In the genomic region with DNA sequence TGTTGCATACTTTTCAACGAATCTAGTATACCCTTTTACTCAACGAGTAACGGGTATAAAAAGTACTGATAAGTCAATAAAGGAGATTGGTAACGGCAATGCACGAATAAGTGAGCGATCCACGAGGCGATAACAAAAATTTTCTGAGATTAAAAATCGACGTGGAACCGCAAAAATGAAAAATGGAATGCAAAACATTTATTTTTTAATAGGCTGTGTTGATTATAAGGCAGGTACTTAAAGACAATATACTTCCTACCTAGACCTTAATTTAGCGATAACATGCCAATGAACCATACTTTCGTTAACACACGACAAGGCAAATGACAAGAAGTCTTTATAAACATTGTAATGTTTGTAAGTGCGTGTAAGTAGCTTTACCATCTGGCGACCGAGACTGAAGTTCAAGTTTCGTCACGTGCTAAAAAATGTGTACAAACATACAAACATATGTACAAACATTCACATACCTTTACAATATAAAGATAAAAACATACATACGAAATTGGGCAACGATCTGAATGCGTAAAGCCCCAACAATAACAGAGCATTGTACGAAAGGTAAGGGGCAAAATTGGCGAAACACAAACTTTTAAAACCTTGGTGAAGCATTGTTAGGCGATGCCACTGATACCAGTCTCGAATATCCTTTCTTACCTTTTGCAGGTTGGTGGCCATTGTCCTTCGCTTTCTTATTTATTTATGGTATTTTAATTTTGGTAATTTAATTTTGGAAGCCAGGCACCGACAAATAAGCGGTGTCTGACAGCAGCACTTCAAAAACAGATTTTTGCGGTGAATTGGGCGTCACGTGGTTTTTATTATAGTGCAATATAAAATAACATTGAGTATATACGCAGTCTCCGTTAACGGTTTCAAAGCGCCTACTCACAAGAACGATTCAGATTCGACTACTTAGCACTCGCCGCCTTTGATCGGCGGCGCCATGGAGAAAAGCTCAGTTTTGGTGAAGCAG, we compare ENCODE assay signal across 5 fruit fly cellular contexts.
TF ChIP-seq lines count a peak whose summit lies in the region.

No protein-coding gene starts in this region.

- TF ChIP-seq CTCF in whole organism, embryonic (GFP tag; optimal IDR thresholded peaks at IDR 0.05; lab: Kevin White, UChicago), result no peak

TF ChIP-seq in whole organism, adult, 20 proteins besides CTCF, POLR2A, EP300 and RAD21:
- TF ChIP-seq CG11617 (GFP tag; optimal IDR thresholded peaks at IDR 0.05; lab: Kevin White, UChicago) (no peak), cnc (optimal IDR thresholded peaks at IDR 0.05; lab: Kevin White, UChicago) (no peak), Mnt (GFP tag; optimal IDR thresholded peaks at IDR 0.05; lab: Kevin White, UChicago) (peak; percentile 61), ovo (GFP tag; optimal IDR thresholded peaks at IDR 0.05; lab: Kevin White, UChicago) (peak; percentile 67), kay (GFP tag; lab: Kevin White, UChicago; ENCODE audit: borderline replicate concordance) (peak; percentile 87), cic (GFP tag; optimal IDR thresholded peaks at IDR 0.05; lab: Kevin White, UChicago) (peak; percentile 45)

TF ChIP-seq in whole organism, embryonic, 481 proteins besides CTCF, POLR2A, EP300 and RAD21 (continues in another document):
- TF ChIP-seq CG13287 (GFP tag; IDR thresholded peaks at IDR 0.05; lab: Robert Waterston, UW; ENCODE audit: partially characterized antibody), result 0 out of 2 replicates have a peak, but pooled peaks have one; percentile 6
- TF ChIP-seq pan (optimal IDR thresholded peaks at IDR 0.05; lab: Kevin White, UChicago), result no peak
- peak in 1 of 2 experiments; percentile 44 for TF ChIP-seq pan (GFP tag; optimal IDR thresholded peaks at IDR 0.05 in 1 of 2, IDR thresholded peaks at IDR 0.05 in 1 of 2)
- no peak for TF ChIP-seq mam (GFP tag; optimal IDR thresholded peaks at IDR 0.05; lab: Kevin White, UChicago)
- peak in 1 of 2 experiments; percentile 71 for TF ChIP-seq eve (GFP tag; optimal IDR thresholded peaks at IDR 0.05; lab: Kevin White, UChicago)
- TF ChIP-seq CG1603 (tag; optimal IDR thresholded peaks at IDR 0.05; lab: Kevin White, UChicago), result no peak
- TF ChIP-seq CG18011 (GFP tag; optimal IDR thresholded peaks at IDR 0.05; lab: Kevin White, UChicago), result no peak
- no peak for TF ChIP-seq twi (tag; optimal IDR thresholded peaks at IDR 0.05; lab: Kevin White, UChicago)
- peak; percentile 4; the same call in 1 of the 3 replicates for TF ChIP-seq row (GFP tag; IDR thresholded peaks at IDR 0.05; lab: Robert Waterston, UW)
- TF ChIP-seq pho (GFP tag; optimal IDR thresholded peaks at IDR 0.05; lab: Kevin White, UChicago), result no peak
- no peak for TF ChIP-seq jing (GFP tag; optimal IDR thresholded peaks at IDR 0.05; lab: Kevin White, UChicago)
- TF ChIP-seq da (GFP tag; optimal IDR thresholded peaks at IDR 0.05; lab: Kevin White, UChicago), result no peak
- TF ChIP-seq gsb (GFP tag; IDR thresholded peaks at IDR 0.05; lab: Robert Waterston, UW), result no peak
- peak; percentile 38; the same call in 1 of the 2 replicates for TF ChIP-seq bbx (GFP tag; IDR thresholded peaks at IDR 0.05; lab: Robert Waterston, UW; ENCODE audit: partially characterized antibody)
- TF ChIP-seq unpg (GFP tag; optimal IDR thresholded peaks at IDR 0.05; lab: Kevin White, UChicago), result no peak
- no peak for TF ChIP-seq ap (GFP tag; IDR thresholded peaks at IDR 0.05; lab: Robert Waterston, UW)
- TF ChIP-seq mirr (GFP tag; optimal IDR thresholded peaks at IDR 0.05; lab: Kevin White, UChicago), result peak; percentile 61

TF ChIP-seq in whole organism, prepupa, 60 proteins besides CTCF, POLR2A, EP300 and RAD21:
- TF ChIP-seq fkh (GFP tag; optimal IDR thresholded peaks at IDR 0.05; lab: Kevin White, UChicago) (no peak), spab (GFP tag; optimal IDR thresholded peaks at IDR 0.05; lab: Kevin White, UChicago) (no peak), Hr4 (GFP tag; optimal IDR thresholded peaks at IDR 0.05; lab: Kevin White, UChicago) (no peak), Ets96B (tag; optimal IDR thresholded peaks at IDR 0.05; lab: Kevin White, UChicago) (no peak), CG6276 (GFP tag; optimal IDR thresholded peaks at IDR 0.05; lab: Kevin White, UChicago) (no peak), Ets21C (GFP tag; optimal IDR thresholded peaks at IDR 0.05; lab: Kevin White, UChicago) (no peak), svp (GFP tag; lab: Kevin White, UChicago) (peak; percentile 57), vri (GFP tag; optimal IDR thresholded peaks at IDR 0.05; lab: Kevin White, UChicago) (peak; percentile 57)

TF ChIP-seq in whole organism, pupa, 21 proteins besides CTCF, POLR2A, EP300 and RAD21:
- TF ChIP-seq EcR (GFP tag; optimal IDR thresholded peaks at IDR 0.05; lab: Kevin White, UChicago), result peak; percentile 46
- TF ChIP-seq Pif1B (GFP tag; optimal IDR thresholded peaks at IDR 0.05; lab: Kevin White, UChicago), result no peak
- no peak for TF ChIP-seq CG15710 (tag; optimal IDR thresholded peaks at IDR 0.05; lab: Kevin White, UChicago)

TF ChIP-seq in whole organism, wandering third instar larva, 38 proteins besides CTCF, POLR2A, EP300 and RAD21:
- TF ChIP-seq Hr83 (GFP tag; optimal IDR thresholded peaks at IDR 0.05; lab: Kevin White, UChicago; ENCODE audit: poor library complexity, severe bottlenecking) (no peak), h (GFP tag; optimal IDR thresholded peaks at IDR 0.05; lab: Kevin White, UChicago) (peak; percentile 58), OdsH (GFP tag; optimal IDR thresholded peaks at IDR 0.05; lab: Kevin White, UChicago) (no peak), Rel (GFP tag; optimal IDR thresholded peaks at IDR 0.05; lab: Kevin White, UChicago) (no peak), Rel (tag; optimal IDR thresholded peaks at IDR 0.05; lab: Kevin White, UChicago) (peak; percentile 19), N (GFP tag; optimal IDR thresholded peaks at IDR 0.05; lab: Kevin White, UChicago) (no peak), CrebA (GFP tag; optimal IDR thresholded peaks at IDR 0.05; lab: Kevin White, UChicago; ENCODE audit: borderline replicate concordance) (peak; percentile 26), psq (GFP tag; optimal IDR thresholded peaks at IDR 0.05; lab: Kevin White, UChicago) (no peak), HLH106 (tag; optimal IDR thresholded peaks at IDR 0.05; lab: Kevin White, UChicago) (no peak), dl (GFP tag; optimal IDR thresholded peaks at IDR 0.05; lab: Kevin White, UChicago; ENCODE audit: insufficient read depth in 1 of 2, partially characterized antibody in 2 of 2) (no peak), br (GFP tag; optimal IDR thresholded peaks at IDR 0.05; lab: Kevin White, UChicago) (peak; percentile 5), jim (GFP tag; optimal IDR thresholded peaks at IDR 0.05; lab: Kevin White, UChicago) (no peak), brk (GFP tag; optimal IDR thresholded peaks at IDR 0.05; lab: Kevin White, UChicago) (peak; percentile 41), GATAd (GFP tag; optimal IDR thresholded peaks at IDR 0.05; lab: Kevin White, UChicago) (no peak), Abd-B (GFP tag; optimal IDR thresholded peaks at IDR 0.05; lab: Kevin White, UChicago) (no peak), tai (GFP tag; optimal IDR thresholded peaks at IDR 0.05; lab: Kevin White, UChicago) (no peak), CG32264 (GFP tag; optimal IDR thresholded peaks at IDR 0.05; lab: Kevin White, UChicago) (no peak), Jra (GFP tag; optimal IDR thresholded peaks at IDR 0.05; lab: Kevin White, UChicago) (no peak), Dfd (GFP tag; optimal IDR thresholded peaks at IDR 0.05; lab: Kevin White, UChicago) (no peak), sv (GFP tag; optimal IDR thresholded peaks at IDR 0.05; lab: Kevin White, UChicago) (no peak), Myc (optimal IDR thresholded peaks at IDR 0.05; lab: Kevin White, UChicago) (no peak), ey (GFP tag; optimal IDR thresholded peaks at IDR 0.05; lab: Kevin White, UChicago) (no peak), dmrt93B (GFP tag; optimal IDR thresholded peaks at IDR 0.05; lab: Kevin White, UChicago) (no peak), Hnf4 (GFP tag; optimal IDR thresholded peaks at IDR 0.05; lab: Kevin White, UChicago) (no peak)
TF ChIP-seq in whole organism, wandering third instar larva: peak in this region for 5.
